Worm (Caenorhabditis elegans): ENCODE results near the gene nas-17.

DNA sequence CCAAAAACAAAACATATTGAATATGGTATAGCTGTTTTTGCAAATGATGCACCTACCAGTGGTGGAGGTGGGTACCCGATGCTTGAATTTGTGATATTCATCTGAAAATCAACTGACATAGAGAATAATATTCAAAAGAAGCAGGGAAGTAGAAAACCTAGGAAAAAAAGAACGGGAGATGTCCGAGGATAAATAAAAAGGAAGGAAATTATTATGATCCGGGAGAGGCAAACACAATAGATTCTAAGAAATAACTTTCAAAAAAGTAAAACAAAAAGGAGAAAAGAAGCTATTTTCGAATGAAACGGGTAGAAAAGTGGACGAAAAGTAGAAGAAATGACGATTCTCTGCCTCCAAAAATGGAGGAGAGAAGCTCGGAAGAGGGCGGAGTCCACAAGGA is 45.8 kb upstream of the nas-17 start, which contains the start of gene npr-25:
- TF ChIP-seq W03F9.2 (tag; optimal IDR thresholded peaks at IDR 0.05) (no peak), him-1 (tag; optimal IDR thresholded peaks at IDR 0.05) (no peak), dao-5 (tag; optimal IDR thresholded peaks at IDR 0.05) (no peak)

All from whole organism, L4/young adult.